Worm (Caenorhabditis elegans): ENCODE measurements around the gene C44B9.2.
A peak's percentile ranks its signal among the peaks of the same experiment; 100 is the strongest.

Gene C44B9.2

DNA sequence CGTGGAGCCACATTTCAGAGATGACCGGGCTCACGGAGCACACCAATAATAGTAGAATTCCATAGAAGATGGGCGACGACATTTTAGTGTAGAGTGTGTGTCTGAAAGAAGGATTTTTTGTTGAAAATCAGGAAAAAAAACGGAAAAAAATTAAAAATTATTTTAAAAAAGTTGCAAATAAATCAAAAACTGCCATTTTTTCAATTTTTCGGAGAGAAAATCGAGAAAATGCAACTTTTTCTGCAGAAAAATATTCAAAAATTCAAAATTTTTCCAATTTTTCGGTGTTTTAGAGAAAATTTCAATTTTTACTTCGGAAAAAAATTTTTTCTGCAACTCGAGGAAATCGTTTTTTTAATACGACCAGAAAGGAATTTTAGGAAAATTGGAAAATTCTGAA is 4.9 kb downstream of the C44B9.2 start, which contains the start of gene C44B9.3:
Gene C44B9.3 (minus strand): TSS at position 101 of the 400 bp plus-strand sequence.
- TF ChIP-seq pha-4 (tag; optimal IDR thresholded peaks at IDR 0.05) (no peak), tbx-8 (GFP tag; optimal IDR thresholded peaks at IDR 0.05) (no peak), ces-1 (GFP tag; optimal IDR thresholded peaks at IDR 0.05) (no peak), blmp-1 (tag; optimal IDR thresholded peaks at IDR 0.05) (no peak), zip-8 (tag; optimal IDR thresholded peaks at IDR 0.05) (no peak), nhr-237 (tag; optimal IDR thresholded peaks at IDR 0.05) (no peak), ceh-39 (tag; optimal IDR thresholded peaks at IDR 0.05) (no peak), flh-1 (GFP tag; optimal IDR thresholded peaks at IDR 0.05) (no peak), elt-3 (tag; optimal IDR thresholded peaks at IDR 0.05) (no peak), lin-13 (tag; optimal IDR thresholded peaks at IDR 0.05) (no peak), lsy-2 (tag; optimal IDR thresholded peaks at IDR 0.05) (no peak), nhr-2 (tag; optimal IDR thresholded peaks at IDR 0.05) (no peak), mep-1 (tag; optimal IDR thresholded peaks at IDR 0.05) (no peak), nhr-12 (tag; optimal IDR thresholded peaks at IDR 0.05) (no peak), M03D4.4 (tag; optimal IDR thresholded peaks at IDR 0.05) (no peak), unc-39 (tag; optimal IDR thresholded peaks at IDR 0.05) (no peak), ztf-11 (tag; optimal IDR thresholded peaks at IDR 0.05) (no peak), mab-5 (tag; optimal IDR thresholded peaks at IDR 0.05) (no peak)

DNA sequence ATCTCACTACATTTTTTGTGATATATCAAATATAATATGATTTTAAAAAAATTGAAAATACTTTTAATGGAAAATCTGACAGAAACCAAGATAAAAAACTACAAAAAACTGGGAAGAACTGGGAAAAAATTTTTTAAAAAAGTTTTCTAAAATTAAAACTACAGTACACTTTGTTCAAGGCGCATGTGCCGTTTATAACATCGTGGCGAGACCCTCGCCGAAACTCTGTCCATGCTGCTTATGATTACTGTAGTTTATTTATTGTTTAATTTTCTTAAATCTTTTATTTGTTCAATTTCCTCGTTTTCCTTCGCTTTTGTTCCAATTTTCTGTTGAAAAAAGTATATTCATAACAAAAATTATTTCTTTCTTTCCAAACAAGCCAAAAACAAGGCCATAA is 6.2 kb downstream of the C44B9.2 start, which contains the start of gene athp-1:
Gene athp-1 (plus strand): TSS at position 305 of the 400 bp plus-strand sequence.
- TF ChIP-seq sem-2 (GFP tag; optimal IDR thresholded peaks at IDR 0.05) (no peak), ham-2 (GFP tag; optimal IDR thresholded peaks at IDR 0.05) (no peak), lsy-2 (tag; optimal IDR thresholded peaks at IDR 0.05) (no peak), M03D4.4 (tag; optimal IDR thresholded peaks at IDR 0.05) (no peak), nhr-2 (tag; optimal IDR thresholded peaks at IDR 0.05) (no peak)

DNA sequence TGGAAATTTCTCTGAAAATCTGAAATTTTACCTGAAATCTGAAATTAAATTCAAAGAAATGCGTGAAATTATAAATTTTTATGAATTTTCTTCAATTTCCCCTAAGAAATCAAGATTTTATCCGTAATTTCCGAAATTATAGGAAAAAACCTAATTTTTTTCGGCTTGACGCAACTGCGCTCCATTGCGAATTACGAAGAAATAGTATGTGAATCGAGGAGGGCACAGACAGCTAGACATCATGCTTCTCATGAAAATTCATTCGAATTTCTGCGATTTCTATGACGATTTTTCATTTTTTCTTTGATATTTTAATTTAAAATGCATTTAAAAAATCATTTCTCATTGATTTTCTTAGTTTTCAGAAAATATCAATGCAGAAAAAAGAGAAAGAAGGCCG is 6.8 kb downstream of the C44B9.2 start:
- TF ChIP-seq mab-5 (tag; optimal IDR thresholded peaks at IDR 0.05) (no peak), pha-4 (tag; optimal IDR thresholded peaks at IDR 0.05) (peak; percentile 52), lsy-2 (tag; optimal IDR thresholded peaks at IDR 0.05) (peak; percentile 24), unc-120 (tag; optimal IDR thresholded peaks at IDR 0.05; ENCODE audit: poor library complexity, severe bottlenecking) (no peak), ces-1 (GFP tag; optimal IDR thresholded peaks at IDR 0.05) (peak; percentile 77), nhr-2 (tag; optimal IDR thresholded peaks at IDR 0.05) (no peak), M03D4.4 (tag; optimal IDR thresholded peaks at IDR 0.05) (peak; percentile 7), mep-1 (tag; optimal IDR thresholded peaks at IDR 0.05) (peak; percentile 26), ham-2 (GFP tag; optimal IDR thresholded peaks at IDR 0.05) (no peak), lin-13 (tag; optimal IDR thresholded peaks at IDR 0.05) (peak; percentile 47), nhr-76 (tag; optimal IDR thresholded peaks at IDR 0.05) (no peak)

DNA sequence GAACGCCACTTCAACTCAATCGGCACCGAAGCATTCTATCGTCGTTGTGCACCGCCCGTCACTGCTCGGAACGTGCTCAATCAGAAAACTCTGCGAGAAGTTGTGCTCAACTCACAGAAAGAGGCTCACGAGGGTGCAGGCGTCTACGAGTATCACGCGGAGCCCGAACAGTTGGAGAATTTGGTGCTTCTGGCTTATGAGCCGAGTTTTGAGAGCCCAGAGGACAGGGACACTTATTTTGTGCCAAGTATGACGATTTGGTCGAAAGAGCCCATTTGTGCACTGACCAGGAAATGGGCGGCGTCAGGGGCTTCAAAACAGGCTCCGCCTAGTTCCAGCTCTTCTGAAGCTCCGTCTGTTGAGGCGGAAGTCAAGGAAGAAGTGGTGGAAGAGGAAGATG is 13.6 kb downstream of the C44B9.2 start:
- no peak for TF ChIP-seq lsy-2 (tag; optimal IDR thresholded peaks at IDR 0.05)
- no peak for TF ChIP-seq sem-2 (GFP tag; optimal IDR thresholded peaks at IDR 0.05)
- TF ChIP-seq M03D4.4 (tag; optimal IDR thresholded peaks at IDR 0.05), result no peak
- no peak for TF ChIP-seq tbx-8 (GFP tag; optimal IDR thresholded peaks at IDR 0.05)
- TF ChIP-seq ceh-83 (GFP tag; optimal IDR thresholded peaks at IDR 0.05), result no peak
- no peak for TF ChIP-seq elt-1 (tag; optimal IDR thresholded peaks at IDR 0.05; ENCODE audit: borderline replicate concordance, insufficient read depth)
- no peak for TF ChIP-seq nhr-28 (tag; optimal IDR thresholded peaks at IDR 0.05)
- TF ChIP-seq unc-62 (GFP tag; optimal IDR thresholded peaks at IDR 0.05), result no peak
- no peak for TF ChIP-seq drap-1 (GFP tag; optimal IDR thresholded peaks at IDR 0.05)
- TF ChIP-seq pha-4 (tag; optimal IDR thresholded peaks at IDR 0.05), result no peak
- no peak for TF ChIP-seq zip-8 (tag; optimal IDR thresholded peaks at IDR 0.05)
- TF ChIP-seq lin-13 (tag; optimal IDR thresholded peaks at IDR 0.05), result no peak
- TF ChIP-seq snpc-4 (tag; optimal IDR thresholded peaks at IDR 0.05), result no peak
- TF ChIP-seq cnd-1 (tag; optimal IDR thresholded peaks at IDR 0.05), result no peak
- TF ChIP-seq elt-3 (tag; optimal IDR thresholded peaks at IDR 0.05), result no peak
- no peak for TF ChIP-seq nhr-12 (tag; optimal IDR thresholded peaks at IDR 0.05)
- TF ChIP-seq bed-3 (GFP tag; optimal IDR thresholded peaks at IDR 0.05), result no peak

DNA sequence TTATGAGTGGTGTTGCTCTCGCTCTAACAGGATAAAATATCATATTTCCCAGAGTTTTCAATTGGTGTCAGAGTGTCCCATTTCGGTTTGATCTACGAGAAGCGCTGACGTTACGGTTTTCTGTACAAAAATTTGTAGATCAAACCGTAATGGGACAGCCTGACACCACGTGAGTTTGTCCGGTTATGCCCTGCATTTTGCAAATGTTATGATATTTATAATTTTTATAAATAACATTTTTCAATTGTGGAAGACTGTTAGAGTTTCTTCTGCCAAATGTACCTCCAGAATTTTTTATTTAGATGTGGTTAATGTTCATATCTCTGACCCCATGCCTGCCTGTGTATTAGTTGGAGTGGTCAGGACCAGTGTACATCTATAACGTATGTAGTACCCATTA is 19.0 kb downstream of the C44B9.2 start, which contains the start of gene fbxb-87:
Gene fbxb-87 (plus strand): TSS at position 301 of the 400 bp plus-strand sequence.
- no peak for TF ChIP-seq ces-1 (GFP tag; optimal IDR thresholded peaks at IDR 0.05)
- TF ChIP-seq lin-32 (GFP tag; optimal IDR thresholded peaks at IDR 0.05), result no peak
- no peak for TF ChIP-seq unc-120 (tag; optimal IDR thresholded peaks at IDR 0.05; ENCODE audit: poor library complexity, severe bottlenecking)
- TF ChIP-seq flh-1 (GFP tag; optimal IDR thresholded peaks at IDR 0.05), result no peak
- no peak for TF ChIP-seq zip-8 (tag; optimal IDR thresholded peaks at IDR 0.05)
